Worm (Caenorhabditis elegans) whole organism, young adult: Measurements from ENCODE around the gene C28C12.11.

ENCODE experiments used
- B0019.2 ChIP-seq: fragments of 200-800 bp; sonication (Bioruptor generic); conservative IDR thresholded peaks from 2 replicates; pipeline ENCODE4 v1.3.6; 2022; ENCODE audit warnings: missing genetic modification reagents, missing genetic modification characterization, missing compliant biosample characterization
- C17E4.6 ChIP-seq: fragments of 200-800 bp; sonication (Bioruptor generic); IDR thresholded peaks from 2 replicates; pipeline ENCODE4 v1.3.6; 2022; ENCODE audit warnings: missing genetic modification reagents, missing genetic modification characterization, missing compliant biosample characterization
- F55B11.4 ChIP-seq: sonication (generic microtip); optimal IDR thresholded peaks from 2 replicates; lab custom pipeline; 2016; ENCODE audit warnings: missing compliant biosample characterization, missing genetic modification characterization, borderline replicate concordance; ENCODE audit not compliant: insufficient read depth
- F57C9.4 ChIP-seq: sonication (generic microtip); optimal IDR thresholded peaks from 2 replicates; lab custom pipeline; 2017; ENCODE audit warnings: mild to moderate bottlenecking, missing genetic modification characterization, missing compliant biosample characterization
- Y53G8AR.9 ChIP-seq: fragments of 200-800 bp; sonication (Bioruptor generic); conservative IDR thresholded peaks from 2 replicates; pipeline ENCODE4 v1.3.6; 2022; ENCODE audit warnings: missing genetic modification reagents, missing genetic modification characterization, missing compliant biosample characterization
- Y67H2A.10 ChIP-seq: fragments of 200-800 bp; sonication (Bioruptor generic); conservative IDR thresholded peaks from 2 replicates; pipeline ENCODE4 v1.3.6; 2022; ENCODE audit warnings: missing genetic modification reagents, missing genetic modification characterization, missing compliant biosample characterization
- ama-1 ChIP-seq, 3 experiments: fragments of 150-350 bp in 1 of 3; sonication (generic microtip) in 2 of 3; optimal IDR thresholded peaks; 2 replicates each; lab custom pipeline; 2014 to 2018; ENCODE audit warnings: missing biosample characterization in 2 of 3, missing genetic modification characterization in 2 of 3, missing genetic modification reagents in 2 of 3
- ccch-3 ChIP-seq: fragments of 200-800 bp; sonication (Bioruptor generic); optimal IDR thresholded peaks from 2 replicates; lab custom pipeline; 2018; ENCODE audit warnings: mild to moderate bottlenecking, missing genetic modification characterization, missing compliant biosample characterization
- dpl-1 ChIP-seq: fragments of 150-350 bp; optimal IDR thresholded peaks from 2 replicates; lab custom pipeline; 2014; ENCODE audit warnings: missing biosample characterization, missing genetic modification reagents, missing genetic modification characterization
- sea-2 ChIP-seq: fragments of 200-800 bp; sonication (Bioruptor generic); IDR thresholded peaks from 2 replicates; pipeline ENCODE4 v1.3.6; 2022; ENCODE audit warnings: missing genetic modification characterization, missing compliant biosample characterization
- sptf-2 ChIP-seq: fragments of 200-800 bp; sonication (Bioruptor generic); optimal IDR thresholded peaks from 2 replicates; lab custom pipeline; 2018; ENCODE audit warnings: mild to moderate bottlenecking, missing genetic modification characterization, missing compliant biosample characterization
- unc-130 ChIP-seq: sonication (generic microtip); optimal IDR thresholded peaks from 2 replicates; lab custom pipeline; 2016; ENCODE audit warnings: missing genetic modification reagents, missing genetic modification characterization, missing compliant biosample characterization
- unc-62 ChIP-seq: fragments of 150-350 bp; optimal IDR thresholded peaks from 2 replicates; lab custom pipeline; 2014; ENCODE audit warnings: missing biosample characterization, missing genetic modification reagents, missing genetic modification characterization

ce11 chrIV:8496263-8496662 is 22.4 kb downstream of the C28C12.11 start, which contains the start of gene C28C12.12:
- TF ChIP-seq sptf-2 = no peak
- TF ChIP-seq ccch-3 = no peak
- TF ChIP-seq Y53G8AR.9 = no peak
- no peak for TF ChIP-seq B0019.2 (GFP tag; lab: Robert Waterston, UW)
- no peak for TF ChIP-seq sea-2
- no peak for TF ChIP-seq Y67H2A.10 (GFP tag; lab: Robert Waterston, UW)
- no peak for TF ChIP-seq F55B11.4 (tag; lab: Kevin White, UChicago)
- no peak for TF ChIP-seq F57C9.4 (tag; lab: Kevin White, UChicago)
- no peak for TF ChIP-seq dpl-1
- TF ChIP-seq C17E4.6 (GFP tag; lab: Robert Waterston, UW) = no peak
- TF ChIP-seq unc-62 (GFP tag; lab: Kevin White, UChicago) = no peak
- no peak for TF ChIP-seq unc-130 (GFP tag; lab: Kevin White, UChicago)
- TF ChIP-seq ama-1 (optimal IDR thresholded peaks at IDR 0.05; lab: Kevin White, UChicago) = no peak
- TF ChIP-seq ama-1 (GFP tag; optimal IDR thresholded peaks at IDR 0.05; lab: Kevin White, UChicago) = no peak
